Fruit fly (Drosophila melanogaster) ovary, adult (tissue): ENCODE data around the gene CG33288.

Experiments
- CG17801 ChIP-seq: fragments of 200-800 bp; optimal IDR thresholded peaks from 2 replicates; lab custom pipeline; 2019; ENCODE audit warnings: missing biosample characterization, mild to moderate bottlenecking, missing genetic modification characterization, moderate library complexity; ENCODE audit not compliant: partially characterized antibody

The CG33288 gene

DNA sequence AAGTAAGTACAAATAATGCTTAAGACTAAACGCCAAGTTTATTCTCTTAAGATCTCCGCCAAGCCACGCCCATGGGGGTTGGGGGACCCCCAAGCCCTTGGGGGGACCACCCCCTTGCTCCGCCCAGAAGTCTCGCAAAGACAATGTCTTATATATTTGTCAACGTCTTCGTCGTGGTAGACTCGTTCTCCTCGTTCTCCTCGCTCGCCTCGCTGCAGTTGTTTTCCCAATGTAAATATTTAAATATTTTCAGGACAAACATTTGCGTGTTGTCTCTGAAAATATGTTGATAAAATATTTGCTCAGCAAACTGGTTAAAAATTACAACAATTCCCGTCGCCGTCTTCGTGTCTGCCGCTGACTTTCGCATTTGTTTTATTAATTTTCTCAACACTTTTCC lies 36.6 kb downstream of the CG33288 start:
- TF ChIP-seq CG17801 = no peak

DNA sequence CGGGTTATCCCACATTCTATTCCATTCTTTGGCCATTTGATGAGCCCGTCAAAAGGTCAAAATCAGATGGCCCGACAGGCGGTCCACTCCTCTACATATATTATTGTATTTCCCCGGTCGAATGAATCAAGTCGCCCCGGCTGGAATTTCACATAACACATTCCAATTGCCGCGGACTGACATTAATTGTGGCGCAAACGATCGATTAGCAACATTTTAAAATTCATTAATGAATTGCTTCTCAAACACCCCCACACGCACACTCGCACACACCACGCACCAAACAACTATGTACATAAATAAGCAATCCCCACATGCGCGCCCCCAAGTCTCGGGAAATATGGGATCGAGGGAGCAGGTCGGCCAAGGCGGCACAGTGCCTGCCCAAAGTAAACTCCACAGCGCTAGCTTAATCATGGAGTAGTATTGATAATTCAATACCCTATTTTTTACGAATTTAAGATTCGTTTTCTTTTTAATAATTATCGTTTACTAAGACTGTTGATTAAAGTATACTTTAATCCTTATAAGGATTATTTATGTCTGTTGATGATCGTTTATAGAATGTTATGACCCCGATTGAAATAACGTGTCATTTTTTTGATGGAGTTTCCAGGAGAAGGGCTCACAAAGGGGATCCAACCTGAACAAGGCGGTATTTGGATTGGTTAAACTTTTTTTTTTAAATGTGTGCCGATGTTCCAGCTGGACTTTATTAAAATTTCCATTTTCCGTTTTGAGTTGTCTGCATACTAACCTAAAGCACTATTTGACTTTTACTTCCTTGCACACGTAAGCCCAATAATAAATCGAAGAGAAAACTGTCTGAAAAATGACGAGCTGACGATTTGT lies 37.9 kb downstream of the CG33288 start:
- TF ChIP-seq CG17801 = no peak

DNA sequence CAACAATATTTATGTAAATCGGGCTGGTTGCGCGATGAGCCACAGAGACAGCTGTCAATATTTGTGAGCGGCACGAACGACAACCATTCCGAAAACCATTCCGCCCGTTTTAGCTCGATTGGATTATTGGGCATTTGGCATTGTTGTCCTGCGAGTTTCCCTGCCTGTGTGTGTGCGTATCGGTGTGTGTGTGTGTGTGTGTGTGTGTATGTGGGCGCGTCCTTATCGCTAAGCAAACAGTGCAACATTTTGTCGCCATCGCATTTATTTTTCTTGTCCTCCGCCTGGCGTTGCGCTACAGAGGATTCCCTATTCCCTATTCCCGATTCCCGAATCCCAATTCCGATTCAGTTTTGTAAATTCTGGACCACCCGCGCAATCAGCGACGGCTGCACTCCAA lies 44.3 kb downstream of the CG33288 start:
- TF ChIP-seq CG17801 = no peak

DNA sequence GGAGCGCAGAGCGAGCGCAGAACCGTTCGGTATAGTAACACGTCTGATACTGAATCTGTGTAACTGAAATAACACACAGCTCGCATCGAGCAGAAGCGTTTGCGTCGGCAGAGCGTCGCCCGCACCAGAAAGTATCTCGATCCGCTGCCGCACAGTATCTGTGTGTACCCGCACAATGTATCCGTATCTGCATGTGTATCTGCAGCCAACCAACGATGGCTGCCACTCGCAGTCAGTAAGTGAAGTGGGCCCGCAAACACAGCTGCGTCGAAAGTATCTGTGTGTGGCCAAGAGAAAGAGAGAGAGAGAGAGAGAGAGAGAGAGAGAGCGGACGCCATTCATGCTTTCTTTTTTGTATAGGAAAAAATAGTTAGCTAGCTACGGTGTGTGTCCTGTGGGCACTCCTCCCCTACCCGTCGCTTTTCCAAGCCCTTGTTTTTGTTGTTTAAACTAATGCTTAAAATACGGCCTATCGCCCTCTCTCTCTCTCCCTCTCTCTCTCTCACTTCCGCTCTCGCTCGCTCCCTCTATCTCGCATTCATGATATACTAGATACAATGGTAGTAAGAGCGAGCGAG lies 48.9 kb downstream of the CG33288 start, which contains the start of gene croc:
Gene croc, minus strand, starts transcription at position 51 of the 578 bp plus-strand sequence.
- TF ChIP-seq CG17801 = no peak

DNA sequence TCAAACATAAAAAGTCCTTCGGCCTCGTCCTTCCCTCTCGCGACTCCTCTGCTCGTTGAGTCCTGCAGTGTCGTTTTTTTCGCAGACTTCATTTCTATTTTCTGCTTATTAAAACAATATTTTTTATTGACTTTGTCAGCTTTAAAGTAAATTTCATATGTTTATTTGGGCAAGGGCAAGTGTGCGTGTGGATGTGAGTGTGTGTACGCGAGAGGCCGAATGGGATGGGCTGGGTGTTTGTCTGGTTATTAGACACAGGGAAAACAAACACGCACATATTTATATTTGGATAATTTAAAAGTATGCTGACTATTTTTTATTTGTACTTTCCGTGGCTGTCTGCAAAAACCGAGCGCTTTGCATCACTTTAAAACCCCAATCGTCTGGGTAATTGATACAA lies 50.3 kb downstream of the CG33288 start:
- no peak for TF ChIP-seq CG17801

DNA sequence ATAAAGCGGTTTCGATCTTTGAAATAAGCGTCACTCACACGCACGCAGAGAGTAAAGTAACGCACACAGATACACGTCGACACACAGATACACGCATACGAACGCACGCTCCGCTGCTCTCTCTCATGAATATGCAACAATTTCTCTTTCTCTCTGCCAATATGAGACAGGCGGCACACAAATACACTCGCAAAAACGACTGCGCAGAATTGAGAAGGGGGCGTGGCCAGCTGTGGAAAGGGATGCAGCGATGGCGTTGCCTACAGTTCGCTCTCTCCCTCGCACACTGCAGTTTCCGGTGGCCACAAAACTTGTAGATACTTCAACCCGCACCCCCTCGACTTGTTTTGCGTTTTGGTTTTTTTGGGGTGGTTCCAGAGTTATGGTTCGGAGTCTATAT lies 52.0 kb downstream of the CG33288 start:
- TF ChIP-seq CG17801 = no peak

DNA sequence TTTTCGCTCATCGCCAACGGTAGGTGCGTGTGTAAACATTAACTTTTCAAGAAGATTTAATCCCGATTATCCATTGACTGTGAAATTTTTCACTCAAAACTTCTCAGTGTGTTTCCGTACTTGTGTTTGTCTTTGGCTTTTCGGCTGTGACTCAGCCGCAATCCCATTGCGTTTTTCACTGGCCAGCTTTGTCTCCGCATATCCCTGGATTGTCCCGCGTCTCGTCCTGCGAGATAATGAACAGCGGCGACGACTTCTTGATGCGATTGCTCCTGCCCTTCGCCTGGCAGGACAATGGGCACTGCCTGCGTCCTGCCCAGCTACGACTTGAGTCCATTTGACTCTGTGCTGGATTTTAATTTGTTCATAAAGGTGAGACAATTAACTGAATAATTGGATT lies 54.5 kb downstream of the CG33288 start:
- no peak for TF ChIP-seq CG17801
